Worm (Caenorhabditis elegans): Measurements from ENCODE around the gene pgm-1.

ce11 chrII:4905331-4905730, 16.1 kb downstream of the pgm-1 start:
- TF ChIP-seq flt-1 (GFP tag; IDR thresholded peaks at IDR 0.05): no peak
- TF ChIP-seq klf-2 (GFP tag; conservative IDR thresholded peaks at IDR 0.05): no peak
- no peak for TF ChIP-seq med-1 (GFP tag; optimal IDR thresholded peaks at IDR 0.05; ENCODE audit: insufficient read depth)
- TF ChIP-seq T22C8.4 (GFP tag; IDR thresholded peaks at IDR 0.05): no peak
- no peak for TF ChIP-seq ref-1 (GFP tag; conservative IDR thresholded peaks at IDR 0.05)
- TF ChIP-seq tab-1 (GFP tag; IDR thresholded peaks at IDR 0.05): no peak
- no peak for TF ChIP-seq ztf-23 (GFP tag; IDR thresholded peaks at IDR 0.05)
- no peak for TF ChIP-seq ztf-29 (GFP tag; IDR thresholded peaks at IDR 0.05)

Data from whole organism, midembryonic.